Fruit fly (Drosophila melanogaster) whole organism, embryonic: ENCODE results near the gene Cep97.

Experiments
- ATbp ChIP-seq: fragments of 200-800 bp; sonication (Bioruptor generic); optimal IDR thresholded peaks from 2 replicates; lab custom pipeline; 2017; ENCODE audit warnings: missing biosample characterization, mild to moderate bottlenecking, missing genetic modification characterization, missing genetic modification reagents
- Atf3 ChIP-seq: fragments of 200-800 bp; sonication (Bioruptor generic); optimal IDR thresholded peaks from 3 replicates; lab custom pipeline; 2016; ENCODE audit warnings: missing biosample characterization, missing genetic modification characterization
- CG11696 ChIP-seq: fragments of 200-800 bp; sonication (Bioruptor generic); IDR thresholded peaks from 2 replicates; pipeline ENCODE4 v1.3.6; 2022; ENCODE audit warnings: missing biosample characterization, missing genetic modification characterization
- CG12236 ChIP-seq: fragments of 200-800 bp; sonication (Bioruptor generic); optimal IDR thresholded peaks from 2 replicates; lab custom pipeline; 2016; ENCODE audit warnings: missing biosample characterization, missing genetic modification characterization
- CG12299 ChIP-seq: fragments of 200-800 bp; sonication (Bioruptor generic); optimal IDR thresholded peaks from 2 replicates; lab custom pipeline; 2018; ENCODE audit warnings: missing biosample characterization, mild to moderate bottlenecking, missing genetic modification characterization
- CG12942 ChIP-seq: fragments of 200-800 bp; sonication (Bioruptor generic); optimal IDR thresholded peaks from 3 replicates; lab custom pipeline; 2016; ENCODE audit warnings: missing biosample characterization, missing genetic modification characterization
- CG13123 ChIP-seq: fragments of 200-800 bp; sonication (Bioruptor generic); optimal IDR thresholded peaks from 2 replicates; lab custom pipeline; 2016; ENCODE audit warnings: missing biosample characterization, missing genetic modification characterization
- CG13894 ChIP-seq: fragments of 200-800 bp; sonication (Bioruptor generic); optimal IDR thresholded peaks from 3 replicates; lab custom pipeline; 2018; ENCODE audit warnings: missing biosample characterization, mild to moderate bottlenecking, missing genetic modification characterization, moderate library complexity
- CG15073 ChIP-seq: fragments of 200-800 bp; sonication (Bioruptor generic); optimal IDR thresholded peaks from 2 replicates; lab custom pipeline; 2016; ENCODE audit warnings: missing biosample characterization, missing genetic modification characterization
- CG1602 ChIP-seq: fragments of 200-800 bp; sonication (Bioruptor generic); optimal IDR thresholded peaks from 3 replicates; lab custom pipeline; 2016; ENCODE audit warnings: missing biosample characterization, missing genetic modification characterization
- CG1647 ChIP-seq: fragments of 200-800 bp; sonication (Bioruptor generic); optimal IDR thresholded peaks from 3 replicates; lab custom pipeline; 2016; ENCODE audit warnings: missing biosample characterization, missing genetic modification characterization
- CG17359 ChIP-seq: fragments of 200-800 bp; sonication (Bioruptor generic); optimal IDR thresholded peaks from 3 replicates; lab custom pipeline; 2018; ENCODE audit warnings: missing biosample characterization, mild to moderate bottlenecking, missing genetic modification characterization, moderate library complexity
- CG17612 ChIP-seq: fragments of 200-800 bp; sonication (Bioruptor generic); IDR thresholded peaks from 2 replicates; pipeline ENCODE4 v1.3.6; 2022; ENCODE audit warnings: missing biosample characterization, missing genetic modification characterization
- CG18011 ChIP-seq: fragments of 200-800 bp; sonication (Bioruptor generic); optimal IDR thresholded peaks from 2 replicates; lab custom pipeline; 2017; ENCODE audit warnings: missing biosample characterization, missing genetic modification characterization, mild to moderate bottlenecking, moderate library complexity, missing genotype
- CG1832 ChIP-seq: fragments of 200-800 bp; sonication (Bioruptor generic); optimal IDR thresholded peaks from 2 replicates; lab custom pipeline; 2017; ENCODE audit warnings: missing biosample characterization, mild to moderate bottlenecking, missing genetic modification characterization, inconsistent platforms
- CG30403 ChIP-seq: fragments of 200-800 bp; sonication (Bioruptor generic); optimal IDR thresholded peaks from 3 replicates; lab custom pipeline; 2016; ENCODE audit warnings: missing biosample characterization, missing genetic modification characterization
- CG31365 ChIP-seq: fragments of 200-800 bp; sonication (Bioruptor generic); optimal IDR thresholded peaks from 2 replicates; lab custom pipeline; 2018; ENCODE audit warnings: missing biosample characterization, mild to moderate bottlenecking, missing genetic modification characterization
- CG33557 ChIP-seq: fragments of 200-800 bp; sonication (Bioruptor generic); optimal IDR thresholded peaks from 2 replicates; lab custom pipeline; 2019; ENCODE audit warnings: missing biosample characterization, mild to moderate bottlenecking, missing genetic modification characterization, moderate library complexity
- CG4282 ChIP-seq: fragments of 200-800 bp; sonication (Bioruptor generic); optimal IDR thresholded peaks from 2 replicates; lab custom pipeline; 2016; ENCODE audit warnings: missing biosample characterization, missing genetic modification characterization
- CG4360 ChIP-seq: fragments of 200-800 bp; sonication (Bioruptor generic); IDR thresholded peaks from 2 replicates; pipeline ENCODE4 v1.3.6; 2022; ENCODE audit warnings: missing biosample characterization, missing genetic modification characterization
- CG5245 ChIP-seq: fragments of 200-800 bp; sonication (Bioruptor generic); optimal IDR thresholded peaks from 3 replicates; lab custom pipeline; 2016; ENCODE audit warnings: missing biosample characterization, missing genetic modification characterization
- CG9727 ChIP-seq: fragments of 200-800 bp; sonication (Bioruptor generic); optimal IDR thresholded peaks from 3 replicates; lab custom pipeline; 2017; ENCODE audit warnings: missing biosample characterization, mild to moderate bottlenecking, missing genetic modification characterization
- CG9817 ChIP-seq: fragments of 200-800 bp; sonication (Bioruptor generic); optimal IDR thresholded peaks from 2 replicates; lab custom pipeline; 2018; ENCODE audit warnings: missing biosample characterization, mild to moderate bottlenecking, missing genetic modification characterization, moderate library complexity
- D19B ChIP-seq: fragments of 200-800 bp; sonication (Bioruptor generic); optimal IDR thresholded peaks from 2 replicates; lab custom pipeline; 2017; ENCODE audit warnings: missing biosample characterization, mild to moderate bottlenecking, missing genetic modification characterization
- Dref ChIP-seq: fragments of 200-800 bp; sonication (Bioruptor generic); IDR thresholded peaks from 2 replicates; pipeline ENCODE4 v1.3.6; 2022; ENCODE audit warnings: missing biosample characterization, missing genetic modification characterization
- GATAe ChIP-seq: fragments of 200-800 bp; sonication (Bioruptor generic); conservative IDR thresholded peaks from 2 replicates; pipeline ENCODE4 v1.3.6; 2022; ENCODE audit warnings: missing biosample characterization, missing genetic modification characterization
- Max ChIP-seq: fragments of 200-800 bp; sonication (Bioruptor generic); optimal IDR thresholded peaks from 2 replicates; lab custom pipeline; 2016; ENCODE audit warnings: missing biosample characterization, mild to moderate bottlenecking, missing genetic modification characterization
- Mrtf ChIP-seq: fragments of 200-800 bp; sonication (Bioruptor generic); IDR thresholded peaks from 3 replicates; pipeline ENCODE4 v1.3.6; 2022; ENCODE audit warnings: missing biosample characterization, missing genetic modification characterization
- Side ChIP-seq: fragments of 200-800 bp; sonication (Bioruptor generic); optimal IDR thresholded peaks from 2 replicates; lab custom pipeline; 2016; ENCODE audit warnings: missing biosample characterization, missing genetic modification characterization
- Xrp1 ChIP-seq: fragments of 200-800 bp; sonication (Bioruptor generic); IDR thresholded peaks from 2 replicates; pipeline ENCODE4 v1.3.6; 2022; ENCODE audit warnings: missing biosample characterization, missing genetic modification characterization
- btn ChIP-seq: fragments of 200-800 bp; sonication (Bioruptor generic); optimal IDR thresholded peaks from 2 replicates; lab custom pipeline; 2016; ENCODE audit warnings: missing biosample characterization, missing genetic modification characterization
- cas ChIP-seq: fragments of 200-800 bp; sonication (Bioruptor generic); IDR thresholded peaks from 2 replicates; pipeline ENCODE4 v1.3.6; 2022; ENCODE audit warnings: missing biosample characterization, missing genetic modification characterization
- crol ChIP-seq: fragments of 200-800 bp; sonication (Bioruptor generic); IDR thresholded peaks from 2 replicates; pipeline ENCODE4 v1.3.6; 2022; ENCODE audit warnings: missing biosample characterization, missing genetic modification characterization
- dmrt11E ChIP-seq: fragments of 200-800 bp; sonication (Bioruptor generic); optimal IDR thresholded peaks from 3 replicates; lab custom pipeline; 2018; ENCODE audit warnings: missing biosample characterization, mild to moderate bottlenecking, missing genetic modification characterization, moderate library complexity
- grn ChIP-seq: fragments of 200-800 bp; sonication (Bioruptor generic); optimal IDR thresholded peaks from 3 replicates; lab custom pipeline; 2017; ENCODE audit warnings: missing biosample characterization, missing genetic modification characterization
- ham ChIP-seq: fragments of 200-800 bp; sonication (Bioruptor generic); IDR thresholded peaks from 2 replicates; pipeline ENCODE4 v1.3.6; 2022; ENCODE audit warnings: missing biosample characterization, missing genetic modification characterization
- her ChIP-seq: fragments of 200-800 bp; sonication (Bioruptor generic); optimal IDR thresholded peaks from 2 replicates; lab custom pipeline; 2016; ENCODE audit warnings: missing biosample characterization, missing genetic modification characterization
- hkb ChIP-seq, 2 experiments: fragments of 200-800 bp in 1 of 2; fragments of >200 bp in 1 of 2; sonication (Bioruptor generic) in 1 of 2; IDR thresholded peaks in 1 of 2; optimal IDR thresholded peaks in 1 of 2; 2 replicates each; pipeline versions ENCODE4 v1.3.6 to Lab custom; 2017 to 2022; ENCODE audit warnings: missing biosample characterization in 1 of 2, missing genetic modification characterization in 1 of 2
- inv ChIP-seq: fragments of 200-800 bp; sonication (Bioruptor generic); IDR thresholded peaks from 2 replicates; pipeline ENCODE4 v1.3.6; 2022; ENCODE audit warnings: missing biosample characterization, missing genetic modification characterization; ENCODE audit not compliant: partially characterized antibody
- ken ChIP-seq: fragments of 200-800 bp; sonication (Bioruptor generic); IDR thresholded peaks from 3 replicates; pipeline ENCODE4 v1.3.6; 2022; ENCODE audit warnings: missing biosample characterization, missing genetic modification characterization
- mam ChIP-seq: fragments of 200-800 bp; sonication (Bioruptor generic); optimal IDR thresholded peaks from 3 replicates; lab custom pipeline; 2016; ENCODE audit warnings: missing biosample characterization, missing genetic modification characterization
- mld ChIP-seq: fragments of 200-800 bp; sonication (Bioruptor generic); IDR thresholded peaks from 3 replicates; pipeline ENCODE4 v1.3.6; 2022; ENCODE audit warnings: missing biosample characterization, missing genetic modification characterization; ENCODE audit not compliant: partially characterized antibody
- prd ChIP-seq, 3 experiments: fragments of >200 bp in 2 of 3; fragments of 200-800 bp in 1 of 3; sonication (Bioruptor generic) in 1 of 3; optimal IDR thresholded peaks in 2 of 3; IDR thresholded peaks in 1 of 3; 2 replicates in 2 of 3; 3 replicates in 1 of 3; pipeline versions ENCODE4 v1.3.6 to Lab custom; 2017 to 2022; ENCODE audit warnings: missing biosample characterization in 1 of 3, missing genetic modification characterization in 1 of 3
- pros ChIP-seq: fragments of 200-800 bp; sonication (Bioruptor generic); optimal IDR thresholded peaks from 3 replicates; lab custom pipeline; 2019; ENCODE audit warnings: missing biosample characterization, mild to moderate bottlenecking, missing genetic modification characterization, moderate library complexity
- rib ChIP-seq: fragments of 200-800 bp; sonication (Bioruptor generic); IDR thresholded peaks from 2 replicates; pipeline ENCODE4 v1.3.6; 2022; ENCODE audit warnings: missing biosample characterization, missing genetic modification characterization
- sisA ChIP-seq: fragments of 200-800 bp; sonication (Bioruptor generic); IDR thresholded peaks from 2 replicates; pipeline ENCODE4 v1.3.6; 2022; ENCODE audit warnings: missing biosample characterization, missing genetic modification characterization
- tll ChIP-seq, 2 experiments: fragments of 200-800 bp in 1 of 2; fragments of >200 bp in 1 of 2; sonication (Bioruptor generic) in 1 of 2; optimal IDR thresholded peaks; 2 replicates each; lab custom pipeline; 2017 to 2019; ENCODE audit warnings: missing biosample characterization in 2 of 2, missing genetic modification characterization in 2 of 2, mild to moderate bottlenecking in 1 of 2, moderate library complexity in 1 of 2
- vfl ChIP-seq: fragments of 200-800 bp; sonication (Bioruptor generic); optimal IDR thresholded peaks from 2 replicates; lab custom pipeline; 2016; ENCODE audit warnings: missing biosample characterization, missing genetic modification characterization

The Cep97 gene

DNA sequence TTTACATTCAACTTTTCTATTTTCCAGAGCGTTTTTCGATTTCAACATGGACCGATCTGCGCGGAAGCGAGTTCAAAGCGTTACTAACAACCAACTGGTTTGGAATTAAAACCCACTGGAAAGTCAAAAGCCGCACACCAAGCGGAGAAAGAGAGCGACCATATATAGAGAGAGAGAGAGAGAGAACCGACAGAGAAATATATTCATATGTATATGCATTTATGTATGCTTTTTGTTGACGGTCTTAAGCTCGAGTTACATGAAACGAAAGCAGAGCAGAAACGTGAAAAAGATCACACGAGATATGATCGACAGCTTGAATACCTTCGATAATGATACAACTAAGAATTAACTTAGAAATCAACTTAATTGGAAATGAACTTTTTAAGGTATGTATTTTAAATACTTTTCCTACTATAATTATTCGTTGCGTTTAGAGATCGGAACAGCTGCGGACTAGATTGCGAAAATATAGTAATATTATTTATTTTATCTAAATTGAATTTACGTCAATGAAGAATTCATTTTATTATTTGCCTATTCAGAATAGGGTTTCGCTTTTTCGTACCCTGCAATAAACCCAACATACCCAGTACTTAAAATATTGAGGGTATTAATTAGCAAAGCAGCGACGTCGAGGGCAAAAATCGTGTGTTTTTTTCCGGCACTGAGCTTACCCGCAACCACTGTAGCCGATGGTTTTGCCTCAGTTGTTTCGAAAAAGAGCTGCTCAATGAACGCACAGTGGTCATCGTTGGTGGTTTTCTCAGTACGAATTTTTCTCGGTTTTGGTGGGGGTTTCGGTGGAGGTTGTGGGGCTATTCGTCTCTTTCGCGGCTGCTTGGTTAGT is 21.5 kb downstream of the Cep97 start (continued):
- no peak for TF ChIP-seq CG12942
- TF ChIP-seq Side (GFP tag; lab: Kevin White, UChicago) = no peak
- no peak for TF ChIP-seq CG4282 (GFP tag; lab: Kevin White, UChicago)
- no peak for TF ChIP-seq mld
- TF ChIP-seq CG18011 (GFP tag; lab: Kevin White, UChicago) = peak; percentile 12
- TF ChIP-seq CG1647 = no peak
- no peak for TF ChIP-seq crol
- peak; percentile 91 for TF ChIP-seq D19B (GFP tag; lab: Kevin White, UChicago)
- TF ChIP-seq Xrp1 = peak; percentile 65
- peak; percentile 71 for TF ChIP-seq CG30403 (GFP tag; lab: Kevin White, UChicago)
- TF ChIP-seq grn (GFP tag; lab: Kevin White, UChicago) = no peak
- no peak for TF ChIP-seq Atf3
- TF ChIP-seq ATbp = peak; percentile 59
- TF ChIP-seq cas (GFP tag; lab: Robert Waterston, UW) = no peak
- no peak for TF ChIP-seq GATAe (GFP tag; lab: Robert Waterston, UW)
- TF ChIP-seq vfl (GFP tag; lab: Kevin White, UChicago) = no peak
- TF ChIP-seq CG1602 (GFP tag; lab: Kevin White, UChicago) = peak; percentile 28
- no peak for TF ChIP-seq CG12299
- TF ChIP-seq CG5245 (GFP tag; lab: Kevin White, UChicago) = no peak
- 0 out of 2 replicates have a peak, but pooled peaks have one; percentile 28 for TF ChIP-seq rib (GFP tag; lab: Robert Waterston, UW)
- peak; percentile 71 for TF ChIP-seq dmrt11E
- TF ChIP-seq Max (GFP tag; lab: Kevin White, UChicago) = no peak
- TF ChIP-seq CG12236 (GFP tag; lab: Kevin White, UChicago) = no peak
- TF ChIP-seq CG17612 (GFP tag; lab: Robert Waterston, UW) = no peak
- peak; percentile 58; the same call in 1 of the 3 replicates for TF ChIP-seq Mrtf (GFP tag; lab: Robert Waterston, UW)
- peak; percentile 3 for TF ChIP-seq pros (GFP tag; lab: Kevin White, UChicago)
- no peak for TF ChIP-seq CG1832
- TF ChIP-seq CG9727 (GFP tag; lab: Kevin White, UChicago) = peak; percentile 34
- no peak for TF ChIP-seq btn (GFP tag; lab: Kevin White, UChicago)
- TF ChIP-seq CG11696 (GFP tag; lab: Robert Waterston, UW) = no peak
- no peak for TF ChIP-seq prd (optimal IDR thresholded peaks at IDR 0.05; lab: Kevin White, UChicago)
- peak; percentile 34; the same call in 1 of the 3 replicates for TF ChIP-seq prd (GFP tag; IDR thresholded peaks at IDR 0.05; lab: Robert Waterston, UW)
- no peak for TF ChIP-seq inv (GFP tag; lab: Robert Waterston, UW)
- TF ChIP-seq CG31365 (tag; lab: Kevin White, UChicago) = no peak
- TF ChIP-seq hkb (optimal IDR thresholded peaks at IDR 0.05; lab: Kevin White, UChicago) = no peak
- peak; percentile 41; the same call in 1 of the 2 replicates for TF ChIP-seq hkb (GFP tag; IDR thresholded peaks at IDR 0.05; lab: Robert Waterston, UW)
- TF ChIP-seq CG33557 = peak; percentile 39
- no peak for TF ChIP-seq her (GFP tag; lab: Kevin White, UChicago)
- TF ChIP-seq CG9817 (tag; lab: Kevin White, UChicago) = peak; percentile 33
- no peak for TF ChIP-seq CG15073 (GFP tag; lab: Kevin White, UChicago)
- TF ChIP-seq CG13894 (tag; lab: Kevin White, UChicago) = no peak
- TF ChIP-seq ham = no peak
- no peak for TF ChIP-seq CG4360 (GFP tag; lab: Robert Waterston, UW)
- TF ChIP-seq Dref = no peak
- TF ChIP-seq mam (GFP tag; lab: Kevin White, UChicago) = no peak
- peak; percentile 26 for TF ChIP-seq CG17359 (tag; lab: Kevin White, UChicago)
- TF ChIP-seq ken = 0 out of 3 replicates have a peak, but pooled peaks have one; percentile 57
- peak; percentile 35; the same call in 1 of the 2 replicates for TF ChIP-seq sisA (GFP tag; lab: Robert Waterston, UW)
- TF ChIP-seq tll (GFP tag; optimal IDR thresholded peaks at IDR 0.05; lab: Kevin White, UChicago) = no peak
- peak; percentile 62 for TF ChIP-seq CG13123
